Worm (Caenorhabditis elegans) whole organism, young adult: ENCODE results near the gene T25D3.3.

Source experiments
- gei-17 ChIP-seq: fragments of 200-800 bp; sonication (Bioruptor generic); optimal IDR thresholded peaks from 2 replicates; lab custom pipeline; 2018; ENCODE audit warnings: mild to moderate bottlenecking, missing genetic modification characterization, missing compliant biosample characterization
- lsy-27 ChIP-seq: sonication (generic microtip); optimal IDR thresholded peaks from 2 replicates; lab custom pipeline; 2017; ENCODE audit warnings: missing genetic modification characterization, mild to moderate bottlenecking, missing compliant biosample characterization, antibody characterized with exemption, missing genotype, borderline replicate concordance; ENCODE audit not compliant: insufficient read depth
- mcd-1 ChIP-seq: fragments of 200-800 bp; sonication (Bioruptor generic); IDR thresholded peaks from 2 replicates; pipeline ENCODE4 v1.3.6; 2022; ENCODE audit warnings: missing genetic modification reagents, missing genetic modification characterization, missing compliant biosample characterization
- pha-4 ChIP-seq: fragments of 150-350 bp; sonication (generic microtip); optimal IDR thresholded peaks from 2 replicates; lab custom pipeline; 2014; ENCODE audit warnings: missing biosample characterization, missing genetic modification reagents, missing genetic modification characterization

DNA sequence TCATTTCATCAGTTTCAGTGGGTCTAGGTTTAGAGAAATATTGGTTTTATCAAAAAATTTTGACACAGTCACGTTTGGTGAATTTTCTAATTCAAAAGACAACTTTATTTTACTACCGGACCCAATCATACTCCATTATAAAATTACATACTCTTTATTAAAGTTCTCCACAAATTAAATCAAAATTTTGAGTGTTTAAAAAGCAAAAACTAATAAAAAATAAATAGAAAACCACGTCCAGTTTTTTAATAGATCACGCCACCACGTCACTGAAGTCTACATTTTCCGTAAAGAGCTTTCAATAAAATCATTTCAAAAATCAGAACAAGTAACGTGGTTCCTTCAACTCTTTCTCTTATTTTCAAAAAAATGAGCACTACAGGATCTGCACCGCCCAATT lies 46.5 kb upstream of the T25D3.3 start, which contains the start of gene txt-1:
- TF ChIP-seq gei-17 (GFP tag; lab: Kevin White, UChicago) (no peak), pha-4 (tag; lab: Kevin White, UChicago) (no peak), mcd-1 (GFP tag; lab: Robert Waterston, UW) (no peak), lsy-27 (tag; lab: Kevin White, UChicago) (no peak)
